Worm (Caenorhabditis elegans) whole organism, L1 larva: ENCODE data around the gene snb-2.
"Not testable (repeated sequence)": the region's sequence is repeated elsewhere in the genome, so short reads cannot be mapped to it uniquely, and the experiment has no call there.

Source experiments
- aha-1 ChIP-seq: fragments of 150-350 bp; optimal IDR thresholded peaks from 2 replicates; lab custom pipeline; 2014; ENCODE audit warnings: missing biosample characterization, missing genetic modification characterization
- alr-1 ChIP-seq: fragments of 200-800 bp; sonication (Bioruptor generic); optimal IDR thresholded peaks from 2 replicates; lab custom pipeline; 2018; ENCODE audit warnings: borderline replicate concordance, mild to moderate bottlenecking, missing genetic modification characterization, missing compliant biosample characterization
- aly-2 ChIP-seq: fragments of 150-350 bp; optimal IDR thresholded peaks from 2 replicates; lab custom pipeline; 2014; ENCODE audit warnings: missing biosample characterization, missing genetic modification characterization
- blmp-1 ChIP-seq: fragments of 150-350 bp; optimal IDR thresholded peaks from 2 replicates; lab custom pipeline; 2014; ENCODE audit warnings: missing biosample characterization, missing genetic modification characterization
- ceh-8 ChIP-seq: fragments of 200-800 bp; sonication (Bioruptor generic); optimal IDR thresholded peaks from 2 replicates; lab custom pipeline; 2018; ENCODE audit warnings: mild to moderate bottlenecking, missing genetic modification characterization, moderate library complexity, missing compliant biosample characterization
- ceh-90 ChIP-seq: sonication (generic microtip); optimal IDR thresholded peaks from 2 replicates; lab custom pipeline; 2016; ENCODE audit warnings: missing genetic modification characterization, missing compliant biosample characterization
- egl-27 ChIP-seq, 2 experiments: fragments of 150-350 bp in 1 of 2; sonication (generic microtip); optimal IDR thresholded peaks; 3 replicates each; lab custom pipeline; 2017 to 2018; ENCODE audit warnings: missing biosample characterization in 2 of 2, missing genetic modification characterization in 2 of 2, missing genetic modification reagents in 2 of 2
- elt-2 ChIP-seq: sonication (generic microtip); optimal IDR thresholded peaks from 2 replicates; lab custom pipeline; 2016; ENCODE audit warnings: missing genetic modification characterization, mild to moderate bottlenecking, inconsistent platforms, missing compliant biosample characterization, missing genetic modification reagents
- elt-3 ChIP-seq, 6 experiments: fragments of 150-350 bp in 1 of 6; sonication (generic microtip); optimal IDR thresholded peaks; 2 replicates each; lab custom pipeline; 2017 to 2018; ENCODE audit warnings: missing biosample characterization in 6 of 6, missing genetic modification characterization in 6 of 6, inconsistent platforms in 1 of 6
- fkh-10 ChIP-seq: sonication (generic microtip); optimal IDR thresholded peaks from 2 replicates; lab custom pipeline; 2017; ENCODE audit warnings: missing biosample characterization, missing genetic modification reagents, missing genetic modification characterization
- irx-1 ChIP-seq: sonication (generic microtip); optimal IDR thresholded peaks from 2 replicates; lab custom pipeline; 2016; ENCODE audit warnings: missing genetic modification characterization, missing compliant biosample characterization
- lin-13 ChIP-seq: fragments of 150-350 bp; optimal IDR thresholded peaks from 2 replicates; lab custom pipeline; 2014; ENCODE audit warnings: missing biosample characterization, missing genetic modification reagents, missing genetic modification characterization
- lin-14 ChIP-seq: fragments of 200-800 bp; sonication (Bioruptor generic); optimal IDR thresholded peaks from 2 replicates; lab custom pipeline; 2018; ENCODE audit warnings: mild to moderate bottlenecking, missing genetic modification characterization, moderate library complexity, missing compliant biosample characterization
- lir-3 ChIP-seq: sonication (generic microtip); optimal IDR thresholded peaks from 2 replicates; lab custom pipeline; 2016; ENCODE audit warnings: mild to moderate bottlenecking, missing genetic modification characterization, moderate library complexity, missing compliant biosample characterization; ENCODE audit not compliant: poor library complexity
- lsy-2 ChIP-seq, 2 experiments: fragments of 150-350 bp; optimal IDR thresholded peaks; 2 replicates each; lab custom pipeline; 2014; ENCODE audit warnings: missing biosample characterization in 2 of 2, missing genetic modification characterization in 2 of 2
- mab-9 ChIP-seq: fragments of 200-800 bp; sonication (Bioruptor generic); IDR thresholded peaks from 2 replicates; pipeline ENCODE4 v1.3.6; 2022; ENCODE audit warnings: missing genetic modification reagents, missing genetic modification characterization, missing compliant biosample characterization
- mef-2 ChIP-seq: fragments of 150-350 bp; optimal IDR thresholded peaks from 2 replicates; lab custom pipeline; 2014; ENCODE audit warnings: missing biosample characterization, missing genetic modification characterization
- mep-1 ChIP-seq: fragments of 150-350 bp; optimal IDR thresholded peaks from 2 replicates; lab custom pipeline; 2014; ENCODE audit warnings: missing biosample characterization, missing genetic modification characterization
- nhr-11 ChIP-seq: fragments of 150-350 bp; optimal IDR thresholded peaks from 2 replicates; lab custom pipeline; 2014; ENCODE audit warnings: missing biosample characterization, missing genetic modification characterization
- nhr-12 ChIP-seq: sonication (generic microtip); optimal IDR thresholded peaks from 2 replicates; lab custom pipeline; 2017; ENCODE audit warnings: missing biosample characterization, missing genetic modification characterization
- nhr-237 ChIP-seq: fragments of 150-350 bp; optimal IDR thresholded peaks from 2 replicates; lab custom pipeline; 2014; ENCODE audit warnings: missing biosample characterization, missing genetic modification characterization
- nhr-76 ChIP-seq: sonication (generic microtip); optimal IDR thresholded peaks from 2 replicates; lab custom pipeline; 2017; ENCODE audit warnings: missing biosample characterization, missing genetic modification characterization
- nhr-84 ChIP-seq: sonication (generic microtip); optimal IDR thresholded peaks from 2 replicates; lab custom pipeline; 2017; ENCODE audit warnings: missing biosample characterization, missing genetic modification characterization
- nhr-90 ChIP-seq: sonication (generic microtip); optimal IDR thresholded peaks from 2 replicates; lab custom pipeline; 2016; ENCODE audit warnings: mild to moderate bottlenecking, missing genetic modification characterization, missing compliant biosample characterization; ENCODE audit not compliant: poor library complexity
- pax-3 ChIP-seq: fragments of 200-800 bp; sonication (Bioruptor generic); optimal IDR thresholded peaks from 2 replicates; lab custom pipeline; 2018; ENCODE audit warnings: mild to moderate bottlenecking, missing genetic modification characterization, moderate library complexity, missing compliant biosample characterization
- pqm-1 ChIP-seq: sonication (generic microtip); optimal IDR thresholded peaks from 3 replicates; lab custom pipeline; 2017; ENCODE audit warnings: missing biosample characterization, missing genetic modification characterization
- skn-1 ChIP-seq: fragments of 150-350 bp; optimal IDR thresholded peaks from 2 replicates; lab custom pipeline; 2014; ENCODE audit warnings: missing biosample characterization, missing genetic modification characterization
- snpc-4 ChIP-seq: fragments of 150-350 bp; optimal IDR thresholded peaks from 2 replicates; lab custom pipeline; 2014; ENCODE audit warnings: missing biosample characterization, missing genetic modification characterization
- snu-23 ChIP-seq: sonication (generic microtip); optimal IDR thresholded peaks from 2 replicates; lab custom pipeline; 2016; ENCODE audit warnings: missing genetic modification characterization, missing compliant biosample characterization
- sox-4 ChIP-seq: sonication (generic microtip); optimal IDR thresholded peaks from 2 replicates; lab custom pipeline; 2016; ENCODE audit warnings: missing genetic modification characterization, missing compliant biosample characterization
- sup-37 ChIP-seq: fragments of 200-800 bp; sonication (Bioruptor generic); optimal IDR thresholded peaks from 2 replicates; lab custom pipeline; 2018; ENCODE audit warnings: mild to moderate bottlenecking, missing genetic modification characterization, missing compliant biosample characterization
- tbx-2 ChIP-seq: sonication (generic microtip); optimal IDR thresholded peaks from 2 replicates; lab custom pipeline; 2016; ENCODE audit warnings: missing genetic modification characterization, missing compliant biosample characterization
- unc-98 ChIP-seq: fragments of 200-800 bp; sonication (Bioruptor generic); IDR thresholded peaks from 2 replicates; pipeline ENCODE4 v1.3.6; 2022; ENCODE audit warnings: missing genetic modification characterization, missing compliant biosample characterization
- zag-1 ChIP-seq: fragments of 150-350 bp; optimal IDR thresholded peaks from 2 replicates; lab custom pipeline; 2014; ENCODE audit warnings: missing biosample characterization, missing genetic modification characterization
- ztf-11 ChIP-seq, 2 experiments: sonication (generic microtip); optimal IDR thresholded peaks; 2 replicates each; lab custom pipeline; 2016 to 2017; ENCODE audit warnings: missing genetic modification characterization in 2 of 2, missing biosample characterization in 1 of 2, missing compliant biosample characterization in 1 of 2

The snb-2 gene

ce11 chrV:12345808-12346207 lies at the start of gene snb-2:
TSS of gene snb-2 (minus strand) at chrV:12345908.
- TF ChIP-seq elt-2 (tag; lab: Kevin White, UChicago) (no peak), zag-1 (tag; lab: Kevin White, UChicago) (no peak), nhr-90 (tag; lab: Kevin White, UChicago) (no peak), blmp-1 (tag; lab: Kevin White, UChicago) (no peak)

ce11 chrV:12386154-12386553 lies 40.4 kb upstream of the snb-2 start, which contains the start of gene K01D12.15:
TSS of gene K01D12.15 (plus strand) at chrV:12386454.
- no peak for TF ChIP-seq aly-2
- no peak for TF ChIP-seq sox-4 (tag; lab: Kevin White, UChicago)
- TF ChIP-seq mab-9 (GFP tag; lab: Robert Waterston, UW), result no peak
- TF ChIP-seq skn-1 (tag; lab: Kevin White, UChicago), result no peak
- TF ChIP-seq nhr-237 (tag; lab: Kevin White, UChicago), result no peak
- no peak for TF ChIP-seq egl-27 (tag; optimal IDR thresholded peaks at IDR 0.05; lab: Kevin White, UChicago)
- no peak for TF ChIP-seq mef-2 (tag; lab: Kevin White, UChicago)
- TF ChIP-seq unc-98 (GFP tag; lab: Robert Waterston, UW), result no peak
- TF ChIP-seq lsy-2 (tag; optimal IDR thresholded peaks at IDR 0.05; lab: Kevin White, UChicago), result no peak
- TF ChIP-seq lin-13 (GFP tag; lab: Kevin White, UChicago), result no peak
- TF ChIP-seq pax-3 (tag; lab: Kevin White, UChicago), result no peak
- TF ChIP-seq ztf-11 (tag; optimal IDR thresholded peaks at IDR 0.05; lab: Kevin White, UChicago), result no peak

ce11 chrV:12377256-12377655 lies 31.5 kb upstream of the snb-2 start, which contains the start of gene K01D12.1:
TSS of gene K01D12.1 (plus strand) at chrV:12377556.
- TF ChIP-seq nhr-11 (no peak), lin-14 (GFP tag; lab: Kevin White, UChicago) (no peak)

ce11 chrV:12374252-12374651 lies 28.5 kb upstream of the snb-2 start, which contains the start of gene F23H12.10:
TSS of gene F23H12.10 (minus strand) at chrV:12374263.
- TF ChIP-seq nhr-12; egl-27 (tag; optimal IDR thresholded peaks at IDR 0.05; lab: Kevin White, UChicago); lir-3: not testable (repeated sequence)

ce11 chrV:12371386-12371785 lies 25.7 kb upstream of the snb-2 start, which contains the start of gene F23H12.7:
TSS of gene F23H12.7 (plus strand) at chrV:12371686.
- no peak for TF ChIP-seq aha-1 (tag; lab: Kevin White, UChicago)
- no peak for TF ChIP-seq tbx-2
- TF ChIP-seq mep-1 (tag; lab: Kevin White, UChicago), result no peak
- no peak for TF ChIP-seq mab-9 (GFP tag; lab: Robert Waterston, UW)
- no peak for TF ChIP-seq fkh-10
- TF ChIP-seq nhr-237 (tag; lab: Kevin White, UChicago), result no peak
- TF ChIP-seq zag-1 (tag; lab: Kevin White, UChicago), result no peak
- TF ChIP-seq nhr-11, result no peak
- TF ChIP-seq snpc-4 (tag; lab: Kevin White, UChicago), result no peak
- TF ChIP-seq nhr-84 (tag; lab: Kevin White, UChicago), result no peak
- no peak for TF ChIP-seq snu-23
- no peak for TF ChIP-seq egl-27 (tag; optimal IDR thresholded peaks at IDR 0.05; lab: Kevin White, UChicago)
- TF ChIP-seq irx-1 (tag; lab: Kevin White, UChicago), result no peak
- no peak for TF ChIP-seq ceh-90 (tag; lab: Kevin White, UChicago)
- no peak for TF ChIP-seq alr-1 (tag; lab: Kevin White, UChicago)
- TF ChIP-seq nhr-76 (tag; lab: Kevin White, UChicago), result no peak
- TF ChIP-seq, all 84 proteins: peak for 0

- TF ChIP-seq elt-3 (tag; optimal IDR thresholded peaks at IDR 0.05; lab: Kevin White, UChicago), result no peak
- no peak for TF ChIP-seq lir-3
- TF ChIP-seq snpc-4 (tag; lab: Kevin White, UChicago), result no peak
- no peak for TF ChIP-seq lin-13 (GFP tag; lab: Kevin White, UChicago)
- TF ChIP-seq aly-2, result no peak
- no peak for TF ChIP-seq pqm-1 (tag; lab: Kevin White, UChicago)
- TF ChIP-seq ceh-8 (GFP tag; lab: Kevin White, UChicago), result no peak
- no peak for TF ChIP-seq sup-37 (GFP tag; lab: Kevin White, UChicago)
Measured at ce11 chrV:12369437-12369836, 23.7 kb upstream of the snb-2 start, which contains the start of gene gcy-13. TSS of gene gcy-13 (minus strand) at chrV:12369537.
